Worm (Caenorhabditis elegans) whole organism, young adult: ENCODE data around the gene C31C9.7.

Experiments
- B0035.1 ChIP-seq: sonication (generic microtip); optimal IDR thresholded peaks from 2 replicates; lab custom pipeline; 2016; ENCODE audit warnings: missing genetic modification characterization, mild to moderate bottlenecking, missing compliant biosample characterization, missing genotype, missing genetic modification reagents
- D2030.7 ChIP-seq: fragments of 200-800 bp; sonication (Bioruptor generic); IDR thresholded peaks from 2 replicates; pipeline ENCODE4 v1.3.6; 2022; ENCODE audit warnings: missing genetic modification reagents, missing genetic modification characterization, missing compliant biosample characterization
- F23B12.7 ChIP-seq: sonication (generic microtip); optimal IDR thresholded peaks from 2 replicates; lab custom pipeline; 2017; ENCODE audit warnings: missing genetic modification characterization, mild to moderate bottlenecking, missing compliant biosample characterization, antibody characterized with exemption, moderate library complexity; ENCODE audit not compliant: insufficient read depth
- F33H1.4 ChIP-seq: fragments of 200-800 bp; sonication (Bioruptor generic); IDR thresholded peaks from 2 replicates; pipeline ENCODE4 v1.3.6; 2022; ENCODE audit warnings: missing genetic modification reagents, missing genetic modification characterization, missing compliant biosample characterization
- F37B4.10 ChIP-seq: fragments of 200-800 bp; sonication (Bioruptor generic); IDR thresholded peaks from 2 replicates; pipeline ENCODE4 v1.3.6; 2022; ENCODE audit warnings: missing genetic modification characterization, missing compliant biosample characterization
- F39B2.1 ChIP-seq: fragments of 200-800 bp; sonication (Bioruptor generic); IDR thresholded peaks from 2 replicates; pipeline ENCODE4 v1.3.6; 2022; ENCODE audit warnings: missing genetic modification reagents, missing genetic modification characterization, missing compliant biosample characterization
- F55B11.4 ChIP-seq: sonication (generic microtip); optimal IDR thresholded peaks from 2 replicates; lab custom pipeline; 2016; ENCODE audit warnings: missing compliant biosample characterization, missing genetic modification characterization, borderline replicate concordance; ENCODE audit not compliant: insufficient read depth
- F57A8.1 ChIP-seq: fragments of 200-800 bp; sonication (Bioruptor generic); optimal IDR thresholded peaks from 2 replicates; lab custom pipeline; 2018; ENCODE audit warnings: mild to moderate bottlenecking, missing genetic modification characterization, moderate library complexity, missing compliant biosample characterization
- K11D2.4 ChIP-seq: fragments of 200-800 bp; sonication (Bioruptor generic); IDR thresholded peaks from 2 replicates; pipeline ENCODE4 v1.3.6; 2022; ENCODE audit warnings: missing genetic modification reagents, missing genetic modification characterization, missing compliant biosample characterization
- T26A5.8 ChIP-seq: sonication (generic microtip); optimal IDR thresholded peaks from 2 replicates; lab custom pipeline; 2016; ENCODE audit warnings: missing genetic modification characterization, missing compliant biosample characterization
- Y67H2A.10 ChIP-seq: fragments of 200-800 bp; sonication (Bioruptor generic); conservative IDR thresholded peaks from 2 replicates; pipeline ENCODE4 v1.3.6; 2022; ENCODE audit warnings: missing genetic modification reagents, missing genetic modification characterization, missing compliant biosample characterization
- aptf-2 ChIP-seq: fragments of 200-800 bp; sonication (Bioruptor generic); conservative IDR thresholded peaks from 2 replicates; pipeline ENCODE4 v1.3.6; 2022; ENCODE audit warnings: missing genetic modification reagents, missing genetic modification characterization, missing compliant biosample characterization
- bed-1 ChIP-seq: fragments of 200-800 bp; sonication (Bioruptor generic); IDR thresholded peaks from 2 replicates; pipeline ENCODE4 v1.3.6; 2022; ENCODE audit warnings: missing genetic modification reagents, missing genetic modification characterization, missing compliant biosample characterization
- cebp-2 ChIP-seq: fragments of 200-800 bp; sonication (Bioruptor generic); IDR thresholded peaks from 2 replicates; pipeline ENCODE4 v1.3.6; 2022; ENCODE audit warnings: missing genetic modification characterization, missing compliant biosample characterization
- ceh-58 ChIP-seq: fragments of 200-800 bp; sonication (Bioruptor generic); IDR thresholded peaks from 2 replicates; pipeline ENCODE4 v1.3.6; 2022; ENCODE audit warnings: missing genetic modification characterization, missing compliant biosample characterization
- ceh-79 ChIP-seq: sonication (generic microtip); optimal IDR thresholded peaks from 2 replicates; lab custom pipeline; 2017; ENCODE audit warnings: mild to moderate bottlenecking, missing genetic modification characterization, missing compliant biosample characterization
- dox-1 ChIP-seq: fragments of 200-800 bp; sonication (Bioruptor generic); IDR thresholded peaks from 2 replicates; pipeline ENCODE4 v1.3.6; 2022; ENCODE audit warnings: missing genetic modification reagents, missing genetic modification characterization, missing compliant biosample characterization
- egl-18 ChIP-seq: fragments of 200-800 bp; sonication (Bioruptor generic); IDR thresholded peaks from 2 replicates; pipeline ENCODE4 v1.3.6; 2022; ENCODE audit warnings: missing genetic modification reagents, missing genetic modification characterization, missing compliant biosample characterization
- egl-44 ChIP-seq: fragments of 200-800 bp; sonication (Bioruptor generic); IDR thresholded peaks from 2 replicates; pipeline ENCODE4 v1.3.6; 2022; ENCODE audit warnings: missing genetic modification reagents, missing genetic modification characterization, missing compliant biosample characterization
- fkh-3 ChIP-seq: sonication (generic microtip); optimal IDR thresholded peaks from 2 replicates; lab custom pipeline; 2016; ENCODE audit warnings: mild to moderate bottlenecking, missing genetic modification characterization, missing compliant biosample characterization
- him-1 ChIP-seq: sonication (generic microtip); optimal IDR thresholded peaks from 2 replicates; lab custom pipeline; 2016; ENCODE audit warnings: missing genotype, missing genetic modification reagents, missing genetic modification characterization, missing compliant biosample characterization
- hlh-12 ChIP-seq: sonication (generic microtip); optimal IDR thresholded peaks from 2 replicates; lab custom pipeline; 2016; ENCODE audit warnings: missing genetic modification characterization, missing compliant biosample characterization
- hlh-26 ChIP-seq: fragments of 200-800 bp; sonication (Bioruptor generic); conservative IDR thresholded peaks from 2 replicates; pipeline ENCODE4 v1.3.6; 2022; ENCODE audit warnings: missing genetic modification reagents, missing genetic modification characterization, missing compliant biosample characterization
- let-526 ChIP-seq: fragments of 200-800 bp; sonication (Bioruptor generic); IDR thresholded peaks from 2 replicates; pipeline ENCODE4 v1.3.6; 2022; ENCODE audit warnings: missing genetic modification reagents, missing genetic modification characterization, missing compliant biosample characterization
- let-607 ChIP-seq, 2 experiments: fragments of 200-800 bp in 1 of 2; sonication (Bioruptor generic) in 1 of 2; sonication (generic microtip) in 1 of 2; optimal IDR thresholded peaks; 2 replicates each; lab custom pipeline; 2016 to 2018; ENCODE audit warnings: mild to moderate bottlenecking in 2 of 2, missing compliant biosample characterization in 2 of 2, missing genetic modification characterization in 2 of 2, moderate library complexity in 2 of 2, missing genotype in 1 of 2
- mel-28 ChIP-seq: sonication (generic microtip); optimal IDR thresholded peaks from 2 replicates; lab custom pipeline; 2016; ENCODE audit warnings: borderline replicate concordance, mild to moderate bottlenecking, missing genetic modification characterization, missing compliant biosample characterization
- nfya-1 ChIP-seq: sonication (generic microtip); optimal IDR thresholded peaks from 2 replicates; lab custom pipeline; 2017; ENCODE audit warnings: antibody characterized with exemption, missing compliant biosample characterization, missing genetic modification characterization, borderline replicate concordance; ENCODE audit not compliant: insufficient read depth
- nhr-179 ChIP-seq: sonication (generic microtip); optimal IDR thresholded peaks from 2 replicates; lab custom pipeline; 2016; ENCODE audit warnings: mild to moderate bottlenecking, missing genetic modification characterization, missing compliant biosample characterization
- nhr-27 ChIP-seq: fragments of 200-800 bp; sonication (Bioruptor generic); optimal IDR thresholded peaks from 2 replicates; lab custom pipeline; 2018; ENCODE audit warnings: mild to moderate bottlenecking, missing genetic modification characterization, moderate library complexity, missing compliant biosample characterization
- nhr-80 ChIP-seq: sonication (generic microtip); optimal IDR thresholded peaks from 2 replicates; lab custom pipeline; 2016; ENCODE audit warnings: missing genetic modification characterization, missing compliant biosample characterization
- pbrm-1 ChIP-seq: fragments of 200-800 bp; sonication (Bioruptor generic); IDR thresholded peaks from 2 replicates; pipeline ENCODE4 v1.3.6; 2022; ENCODE audit warnings: missing genetic modification reagents, missing genetic modification characterization, missing compliant biosample characterization
- pha-4 ChIP-seq: fragments of 150-350 bp; sonication (generic microtip); optimal IDR thresholded peaks from 2 replicates; lab custom pipeline; 2014; ENCODE audit warnings: missing biosample characterization, missing genetic modification reagents, missing genetic modification characterization
- rec-8 ChIP-seq, 2 experiments: sonication (generic microtip); optimal IDR thresholded peaks; 2 replicates each; lab custom pipeline; 2016; ENCODE audit warnings: mild to moderate bottlenecking in 2 of 2, missing genetic modification characterization in 2 of 2, missing genetic modification reagents in 2 of 2, missing genotype in 2 of 2, missing biosample characterization in 1 of 2, missing compliant biosample characterization in 1 of 2, moderate library complexity in 1 of 2
- snpc-4 ChIP-seq, 5 experiments: fragments of 150-350 bp in 1 of 5; sonication (generic microtip) in 4 of 5; optimal IDR thresholded peaks; 2 replicates each; lab custom pipeline; 2014 to 2018; ENCODE audit warnings: missing genetic modification characterization in 5 of 5, missing biosample characterization in 3 of 5, antibody characterized with exemption in 2 of 5, mild to moderate bottlenecking in 2 of 5, missing compliant biosample characterization in 2 of 5, missing genotype in 2 of 5, moderate library complexity in 2 of 5, missing genetic modification reagents in 1 of 5
- somi-1 ChIP-seq: fragments of 200-800 bp; sonication (Bioruptor generic); optimal IDR thresholded peaks from 2 replicates; lab custom pipeline; 2018; ENCODE audit warnings: mild to moderate bottlenecking, missing genetic modification characterization, missing compliant biosample characterization
- zfh-2 ChIP-seq: fragments of 200-800 bp; sonication (Bioruptor generic); conservative IDR thresholded peaks from 2 replicates; pipeline ENCODE4 v1.3.6; 2022; ENCODE audit warnings: missing genetic modification reagents, missing genetic modification characterization, missing compliant biosample characterization
- ztf-18 ChIP-seq: sonication (generic microtip); optimal IDR thresholded peaks from 2 replicates; lab custom pipeline; 2016; ENCODE audit warnings: missing genotype, mild to moderate bottlenecking, missing genetic modification characterization, missing compliant biosample characterization
- ztf-25 ChIP-seq: fragments of 200-800 bp; sonication (Bioruptor generic); IDR thresholded peaks from 2 replicates; pipeline ENCODE4 v1.3.6; 2022; ENCODE audit warnings: missing genetic modification reagents, missing genetic modification characterization, missing compliant biosample characterization
- ztf-26 ChIP-seq: sonication (generic microtip); optimal IDR thresholded peaks from 2 replicates; lab custom pipeline; 2017; ENCODE audit warnings: missing genetic modification characterization, missing compliant biosample characterization

Gene C31C9.7

ce11 chrII:13695343-13696332 lies 26.7 kb downstream of the C31C9.7 start, which contains the start of gene kqt-3 (continued):
- TF ChIP-seq ceh-58, result no peak
- no peak for TF ChIP-seq egl-44
- no peak for TF ChIP-seq F39B2.1 (GFP tag; lab: Robert Waterston, UW)
- TF ChIP-seq ztf-26, result no peak
- no peak for TF ChIP-seq bed-1 (GFP tag; lab: Robert Waterston, UW)
- peak; percentile 49 for TF ChIP-seq F33H1.4
- TF ChIP-seq egl-18, result no peak
- no peak for TF ChIP-seq nfya-1 (tag; lab: Kevin White, UChicago)
- TF ChIP-seq D2030.7, result peak; percentile 41
- no peak for TF ChIP-seq him-1
- no peak for TF ChIP-seq hlh-12 (tag; lab: Kevin White, UChicago)
- TF ChIP-seq dox-1 (GFP tag; lab: Robert Waterston, UW), result no peak
- TF ChIP-seq ztf-18, result no peak
- TF ChIP-seq pbrm-1, result no peak
- TF ChIP-seq ceh-79 (tag; lab: Kevin White, UChicago), result no peak

DNA sequence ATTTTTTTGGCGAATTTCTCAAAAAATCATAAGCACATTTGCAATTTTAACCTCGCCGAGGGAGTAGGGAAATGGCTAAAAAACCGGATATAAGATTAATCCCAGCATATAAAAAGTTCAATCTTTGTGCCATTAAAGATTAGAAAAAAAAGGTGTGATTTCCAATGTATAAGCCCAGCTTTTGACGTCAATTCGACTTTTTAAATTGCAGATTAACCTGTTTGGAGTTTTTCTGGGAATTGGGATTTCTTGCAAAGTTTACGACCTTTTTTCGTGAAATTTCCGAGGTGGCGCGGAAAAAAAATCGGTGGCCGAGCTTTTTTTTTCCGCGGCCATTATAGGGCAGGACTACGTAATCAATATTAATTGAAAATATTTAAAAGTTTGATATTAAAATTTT lies 28.8 kb downstream of the C31C9.7 start:
- TF ChIP-seq ztf-25 (GFP tag; lab: Robert Waterston, UW) (no peak), egl-18 (no peak), mel-28 (tag; lab: Kevin White, UChicago) (no peak), F57A8.1 (GFP tag; lab: Kevin White, UChicago) (no peak), T26A5.8 (no peak), F55B11.4 (tag; lab: Kevin White, UChicago) (no peak)

ce11 chrII:13711493-13712055 lies 42.7 kb downstream of the C31C9.7 start:
- TF ChIP-seq snpc-4 (GFP tag; optimal IDR thresholded peaks at IDR 0.05; lab: Kevin White, UChicago) (no peak), snpc-4 (tag; optimal IDR thresholded peaks at IDR 0.05; lab: Kevin White, UChicago) (peak in 3 of 4 experiments; percentile 40 to 50 (median 46)), somi-1 (GFP tag; lab: Kevin White, UChicago) (no peak), rec-8 (tag; optimal IDR thresholded peaks at IDR 0.05; lab: Kevin White, UChicago) (no peak), K11D2.4 (GFP tag; lab: Robert Waterston, UW) (no peak), let-607 (tag; optimal IDR thresholded peaks at IDR 0.05; lab: Kevin White, UChicago) (no peak), dox-1 (GFP tag; lab: Robert Waterston, UW) (0 out of 2 replicates have a peak, but pooled peaks have one; percentile 5), cebp-2 (no peak), F23B12.7 (tag; lab: Kevin White, UChicago) (no peak), nhr-80 (tag; lab: Kevin White, UChicago) (peak; percentile 61), zfh-2 (peak; percentile 62; the same call in 1 of the 2 replicates), F37B4.10 (GFP tag; lab: Robert Waterston, UW) (no peak)

ce11 chrII:13713239-13713638 lies 44.3 kb downstream of the C31C9.7 start:
- TF ChIP-seq Y67H2A.10 (GFP tag; lab: Robert Waterston, UW) (no peak), nhr-27 (tag; lab: Kevin White, UChicago) (no peak), nhr-179 (tag; lab: Kevin White, UChicago) (no peak), mel-28 (tag; lab: Kevin White, UChicago) (no peak), let-526 (no peak), B0035.1 (tag; lab: Kevin White, UChicago) (no peak), ztf-18 (no peak), rec-8 (tag; optimal IDR thresholded peaks at IDR 0.05; lab: Kevin White, UChicago) (no peak), fkh-3 (tag; lab: Kevin White, UChicago) (no peak), hlh-26 (GFP tag; lab: Robert Waterston, UW) (no peak), aptf-2 (GFP tag; lab: Robert Waterston, UW) (no peak), pha-4 (tag; lab: Kevin White, UChicago) (no peak)
